Worm (Caenorhabditis elegans) whole organism, L4/young adult: Measurements from ENCODE around the gene Y56A3A.31.

Experiments used
- W03F9.2 ChIP-seq: fragments of 150-350 bp; optimal IDR thresholded peaks from 2 replicates; lab custom pipeline; 2014; ENCODE audit warnings: missing biosample characterization, missing genetic modification characterization
- dao-5 ChIP-seq: sonication (generic microtip); optimal IDR thresholded peaks from 2 replicates; lab custom pipeline; 2016; ENCODE audit warnings: missing genotype, missing genetic modification characterization, moderate library complexity, missing compliant biosample characterization
- him-1 ChIP-seq: sonication (generic microtip); optimal IDR thresholded peaks from 2 replicates; lab custom pipeline; 2016; ENCODE audit warnings: missing genotype, missing genetic modification reagents, missing genetic modification characterization, missing compliant biosample characterization

ce11 chrIII:11946973-11947372 lies 27.3 kb upstream of the Y56A3A.31 start, which contains the start of gene Y56A3A.7:
- TF ChIP-seq W03F9.2 (no peak), him-1 (tag; lab: Kevin White, UChicago) (no peak), dao-5 (tag; lab: Kevin White, UChicago) (no peak)
